Fruit fly (Drosophila melanogaster): Measurements from ENCODE around the gene Hibch.

Gene Hibch

dm6 chr3R:15363608-15364007 is 6.6 kb downstream of the Hibch start, which contains the start of gene CG6171 (continued):
- no peak for TF ChIP-seq CG14050 (GFP tag; IDR thresholded peaks at IDR 0.05)
- TF ChIP-seq CG17359 (tag; optimal IDR thresholded peaks at IDR 0.05): no peak
- TF ChIP-seq CG10654 (GFP tag; optimal IDR thresholded peaks at IDR 0.05): no peak
- TF ChIP-seq CG11456 (GFP tag; IDR thresholded peaks at IDR 0.05): no peak
- TF ChIP-seq CG11504 (tag; optimal IDR thresholded peaks at IDR 0.05): no peak
- no peak for TF ChIP-seq ATbp (GFP tag; optimal IDR thresholded peaks at IDR 0.05)
- TF ChIP-seq CG2116 (GFP tag; optimal IDR thresholded peaks at IDR 0.05): peak; percentile 70
- no peak for TF ChIP-seq lmd (GFP tag; IDR thresholded peaks at IDR 0.05)
- no peak for TF ChIP-seq CG3065 (GFP tag; optimal IDR thresholded peaks at IDR 0.05)
- TF ChIP-seq CG7928 (GFP tag; optimal IDR thresholded peaks at IDR 0.05): no peak
- no peak for TF ChIP-seq inv (GFP tag; IDR thresholded peaks at IDR 0.05; ENCODE audit: partially characterized antibody)
- TF ChIP-seq Bgb (GFP tag; IDR thresholded peaks at IDR 0.05; ENCODE audit: partially characterized antibody): peak; percentile 30; the same call in 1 of the 2 replicates
- no peak for TF ChIP-seq oc (tag; optimal IDR thresholded peaks at IDR 0.05)
- TF ChIP-seq Eip74EF (GFP tag; optimal IDR thresholded peaks at IDR 0.05): no peak
- TF ChIP-seq CG10565 (GFP tag; optimal IDR thresholded peaks at IDR 0.05): no peak
- TF ChIP-seq Chrac-16 (GFP tag; optimal IDR thresholded peaks at IDR 0.05): no peak
- no peak for TF ChIP-seq peb (GFP tag; IDR thresholded peaks at IDR 0.05)
- TF ChIP-seq CG9437 (GFP tag; optimal IDR thresholded peaks at IDR 0.05): no peak
- TF ChIP-seq MBD-R2 (GFP tag; IDR thresholded peaks at IDR 0.05): peak; percentile 70
- peak; percentile 50 for TF ChIP-seq knrl (GFP tag; IDR thresholded peaks at IDR 0.05; ENCODE audit: partially characterized antibody)
- no peak for TF ChIP-seq Mes4 (GFP tag; optimal IDR thresholded peaks at IDR 0.05)
- TF ChIP-seq CG18764 (GFP tag; optimal IDR thresholded peaks at IDR 0.05): no peak
- TF ChIP-seq Hr51 (GFP tag; optimal IDR thresholded peaks at IDR 0.05): no peak
- no peak for TF ChIP-seq Asciz (GFP tag; optimal IDR thresholded peaks at IDR 0.05)
- TF ChIP-seq CG13894 (tag; optimal IDR thresholded peaks at IDR 0.05): no peak
- no peak for TF ChIP-seq CG7839 (tag; optimal IDR thresholded peaks at IDR 0.05)
- no peak for TF ChIP-seq odd (GFP tag; optimal IDR thresholded peaks at IDR 0.05)
- no peak for TF ChIP-seq sc (optimal IDR thresholded peaks at IDR 0.05)
- no peak for TF ChIP-seq sc (GFP tag; optimal IDR thresholded peaks at IDR 0.05)
- no peak for TF ChIP-seq CG10462 (GFP tag; optimal IDR thresholded peaks at IDR 0.05)
- TF ChIP-seq CG31224 (GFP tag; IDR thresholded peaks at IDR 0.05): no peak
- TF ChIP-seq Trl (optimal IDR thresholded peaks at IDR 0.05): no peak
- no peak for TF ChIP-seq Trl (GFP tag; optimal IDR thresholded peaks at IDR 0.05)
- TF ChIP-seq CG14710 (tag; optimal IDR thresholded peaks at IDR 0.05): peak; percentile 12
- no peak for TF ChIP-seq shn (GFP tag; optimal IDR thresholded peaks at IDR 0.05)
- no peak for TF ChIP-seq CG4854 (GFP tag; optimal IDR thresholded peaks at IDR 0.05)
- peak; percentile 47 for TF ChIP-seq CG1603 (tag; optimal IDR thresholded peaks at IDR 0.05)
- no peak for TF ChIP-seq wdn (GFP tag; IDR thresholded peaks at IDR 0.05)
- no peak for TF ChIP-seq Elba2 (GFP tag; optimal IDR thresholded peaks at IDR 0.05)
- TF ChIP-seq CG9727 (GFP tag; optimal IDR thresholded peaks at IDR 0.05): no peak
- no peak for TF ChIP-seq CG17829 (tag; optimal IDR thresholded peaks at IDR 0.05)
- no peak for TF ChIP-seq pita (GFP tag; optimal IDR thresholded peaks at IDR 0.05)
- no peak for TF ChIP-seq YL-1 (GFP tag; optimal IDR thresholded peaks at IDR 0.05)
- no peak for TF ChIP-seq so (GFP tag; IDR thresholded peaks at IDR 0.05)
- TF ChIP-seq Fer2 (tag; optimal IDR thresholded peaks at IDR 0.05): no peak
- no peak for TF ChIP-seq lab (GFP tag; optimal IDR thresholded peaks at IDR 0.05)
- TF ChIP-seq Jarid2 (GFP tag; optimal IDR thresholded peaks at IDR 0.05): no peak
- no peak for TF ChIP-seq fru (optimal IDR thresholded peaks at IDR 0.05)
- no peak for TF ChIP-seq unpg (GFP tag; optimal IDR thresholded peaks at IDR 0.05)
- TF ChIP-seq HLH3B (GFP tag; IDR thresholded peaks at IDR 0.05): no peak
- no peak for TF ChIP-seq gsb-n (tag; optimal IDR thresholded peaks at IDR 0.05)
- no peak for TF ChIP-seq Nf-YC (tag; optimal IDR thresholded peaks at IDR 0.05)
